Worm (Caenorhabditis elegans) whole organism, mixed stage, embryonic: ENCODE measurements around the gene try-11.

Source experiments
- bed-3 ChIP-seq: fragments of 200-800 bp; sonication (Bioruptor generic); optimal IDR thresholded peaks from 3 replicates; lab custom pipeline; 2018; ENCODE audit warnings: mild to moderate bottlenecking, missing genetic modification characterization, moderate library complexity, missing compliant biosample characterization
- blmp-1 ChIP-seq: fragments of 150-350 bp; optimal IDR thresholded peaks from 2 replicates; lab custom pipeline; 2014; ENCODE audit warnings: missing biosample characterization, missing genetic modification characterization
- ceh-83 ChIP-seq: fragments of 200-800 bp; sonication (Bioruptor generic); optimal IDR thresholded peaks from 2 replicates; lab custom pipeline; 2018; ENCODE audit warnings: mild to moderate bottlenecking, missing genetic modification characterization, missing compliant biosample characterization
- lin-13 ChIP-seq: fragments of 150-350 bp; optimal IDR thresholded peaks from 2 replicates; lab custom pipeline; 2014; ENCODE audit warnings: missing biosample characterization, missing genetic modification characterization
- lsy-2 ChIP-seq: fragments of 150-350 bp; optimal IDR thresholded peaks from 2 replicates; lab custom pipeline; 2014; ENCODE audit warnings: missing biosample characterization, missing genetic modification characterization
- nhr-237 ChIP-seq: fragments of 150-350 bp; optimal IDR thresholded peaks from 2 replicates; lab custom pipeline; 2014; ENCODE audit warnings: missing biosample characterization, missing genetic modification characterization
- pha-4 ChIP-seq: fragments of 150-350 bp; optimal IDR thresholded peaks from 2 replicates; lab custom pipeline; 2018; ENCODE audit warnings: missing biosample characterization, missing genetic modification reagents, missing genetic modification characterization
- snpc-4 ChIP-seq: fragments of 150-350 bp; optimal IDR thresholded peaks from 2 replicates; lab custom pipeline; 2014; ENCODE audit warnings: missing biosample characterization, missing genetic modification characterization
- unc-39 ChIP-seq: fragments of 150-350 bp; optimal IDR thresholded peaks from 2 replicates; lab custom pipeline; 2014; ENCODE audit warnings: missing biosample characterization, missing genetic modification characterization
- ztf-11 ChIP-seq: fragments of 150-350 bp; optimal IDR thresholded peaks from 2 replicates; lab custom pipeline; 2014; ENCODE audit warnings: missing biosample characterization, missing genetic modification characterization

- TF ChIP-seq snpc-4 (tag; lab: Kevin White, UChicago) (no peak), ztf-11 (tag; lab: Kevin White, UChicago) (no peak), ceh-83 (GFP tag; lab: Kevin White, UChicago) (no peak), lin-13 (tag; lab: Kevin White, UChicago) (no peak), bed-3 (GFP tag; lab: Kevin White, UChicago) (no peak), unc-39 (tag; lab: Kevin White, UChicago) (no peak), lsy-2 (tag; lab: Kevin White, UChicago) (no peak), nhr-237 (tag; lab: Kevin White, UChicago) (no peak), blmp-1 (no peak), pha-4 (tag; lab: Kevin White, UChicago) (no peak)
These were observed 31.4 kb upstream of the try-11 start, which contains the start of gene srxa-4 for ce11 chrV:7420162-7420561.
